Worm (Caenorhabditis elegans) whole organism, L4 larva: ENCODE results near the gene C08F8.3.

ENCODE experiments used
- F26F4.8 ChIP-seq: fragments of 200-800 bp; sonication (Bioruptor generic); conservative IDR thresholded peaks from 2 replicates; pipeline ENCODE4 v1.3.6; 2022; ENCODE audit warnings: missing genetic modification characterization, missing compliant biosample characterization
- F37D6.2 ChIP-seq: sonication (generic microtip); optimal IDR thresholded peaks from 2 replicates; lab custom pipeline; 2016; ENCODE audit warnings: mild to moderate bottlenecking, missing genetic modification characterization, missing compliant biosample characterization
- R02D3.7 ChIP-seq: fragments of 150-350 bp; sonication (generic microtip); optimal IDR thresholded peaks from 3 replicates; lab custom pipeline; 2014; ENCODE audit warnings: missing biosample characterization, missing genetic modification characterization
- T20F7.1 ChIP-seq: fragments of 200-800 bp; sonication (Bioruptor generic); optimal IDR thresholded peaks from 2 replicates; lab custom pipeline; 2018; ENCODE audit warnings: mild to moderate bottlenecking, missing genetic modification characterization, missing compliant biosample characterization
- T26A8.4 ChIP-seq: fragments of 200-800 bp; sonication (Bioruptor generic); IDR thresholded peaks from 2 replicates; pipeline ENCODE4 v1.3.6; 2022; ENCODE audit warnings: missing genetic modification characterization, missing compliant biosample characterization
- Y105C5A.15 ChIP-seq: fragments of 200-800 bp; sonication (Bioruptor generic); IDR thresholded peaks from 2 replicates; pipeline ENCODE4 v1.3.6; 2022; ENCODE audit warnings: missing genetic modification characterization, missing compliant biosample characterization
- ZK546.5 ChIP-seq, 2 experiments: sonication (generic microtip); optimal IDR thresholded peaks; 2 replicates each; lab custom pipeline; 2017; ENCODE audit warnings: missing biosample characterization in 2 of 2, missing genetic modification characterization in 2 of 2
- ceh-20 ChIP-seq: fragments of 200-800 bp; sonication (Bioruptor generic); IDR thresholded peaks from 2 replicates; pipeline ENCODE4 v1.3.6; 2022; ENCODE audit warnings: missing genetic modification reagents, missing genetic modification characterization, missing compliant biosample characterization
- cey-2 ChIP-seq: sonication (generic microtip); optimal IDR thresholded peaks from 3 replicates; lab custom pipeline; 2017; ENCODE audit warnings: missing genetic modification characterization, mild to moderate bottlenecking, missing compliant biosample characterization, antibody characterized with exemption, borderline replicate concordance; ENCODE audit not compliant: insufficient read depth
- ctbp-1 ChIP-seq: fragments of 200-800 bp; sonication (Bioruptor generic); IDR thresholded peaks from 2 replicates; pipeline ENCODE4 v1.3.6; 2022; ENCODE audit warnings: missing genetic modification reagents, missing genetic modification characterization, missing compliant biosample characterization
- daf-16 ChIP-seq, 3 experiments: sonication (generic microtip); optimal IDR thresholded peaks; 2 replicates each; lab custom pipeline; 2016 to 2017; ENCODE audit warnings: missing genetic modification characterization in 3 of 3, missing genetic modification reagents in 3 of 3, mild to moderate bottlenecking in 2 of 3, missing compliant biosample characterization in 2 of 3, missing biosample characterization in 1 of 3, moderate library complexity in 1 of 3
- daf-8 ChIP-seq: fragments of 200-800 bp; sonication (Bioruptor generic); IDR thresholded peaks from 2 replicates; pipeline ENCODE4 v1.3.6; 2022; ENCODE audit warnings: missing genetic modification characterization, missing compliant biosample characterization
- duxl-1 ChIP-seq: sonication (generic microtip); optimal IDR thresholded peaks from 2 replicates; lab custom pipeline; 2016; ENCODE audit warnings: mild to moderate bottlenecking, missing genetic modification characterization, moderate library complexity, missing compliant biosample characterization; ENCODE audit not compliant: poor library complexity
- fkh-10 ChIP-seq: fragments of 150-350 bp; optimal IDR thresholded peaks from 2 replicates; lab custom pipeline; 2014; ENCODE audit warnings: missing biosample characterization, missing genetic modification reagents, missing genetic modification characterization
- fos-1 ChIP-seq: fragments of 150-350 bp; optimal IDR thresholded peaks from 2 replicates; lab custom pipeline; 2014; ENCODE audit warnings: missing biosample characterization, missing genetic modification characterization
- gei-8 ChIP-seq: fragments of 200-800 bp; sonication (Bioruptor generic); optimal IDR thresholded peaks from 2 replicates; lab custom pipeline; 2018; ENCODE audit warnings: mild to moderate bottlenecking, missing genetic modification characterization, missing compliant biosample characterization
- hif-1 ChIP-seq, 2 experiments: sonication (generic microtip); optimal IDR thresholded peaks; 2 replicates each; lab custom pipeline; 2016 to 2017; ENCODE audit warnings: missing compliant biosample characterization in 2 of 2, missing genetic modification characterization in 2 of 2, missing genetic modification reagents in 2 of 2, missing genotype in 2 of 2, mild to moderate bottlenecking in 1 of 2
- hlh-11 ChIP-seq: fragments of 200-800 bp; sonication (Bioruptor generic); optimal IDR thresholded peaks from 2 replicates; lab custom pipeline; 2018; ENCODE audit warnings: mild to moderate bottlenecking, missing genetic modification characterization, missing compliant biosample characterization
- hmg-1.1 ChIP-seq: fragments of 200-800 bp; sonication (Bioruptor generic); IDR thresholded peaks from 2 replicates; pipeline ENCODE4 v1.3.6; 2022; ENCODE audit warnings: missing genetic modification reagents, missing genetic modification characterization, missing compliant biosample characterization
- lim-7 ChIP-seq: fragments of 200-800 bp; sonication (Bioruptor generic); IDR thresholded peaks from 2 replicates; pipeline ENCODE4 v1.3.6; 2022; ENCODE audit warnings: missing genetic modification characterization, missing compliant biosample characterization
- lin-1 ChIP-seq: fragments of 200-800 bp; sonication (Bioruptor generic); IDR thresholded peaks from 2 replicates; pipeline ENCODE4 v1.3.6; 2022; ENCODE audit warnings: missing genetic modification reagents, missing genetic modification characterization, missing compliant biosample characterization
- lin-13 ChIP-seq: fragments of 150-350 bp; optimal IDR thresholded peaks from 2 replicates; lab custom pipeline; 2014; ENCODE audit warnings: missing biosample characterization, missing genetic modification reagents, missing genetic modification characterization
- lin-15B ChIP-seq: fragments of 150-350 bp; sonication (generic microtip); optimal IDR thresholded peaks from 3 replicates; lab custom pipeline; 2014; ENCODE audit warnings: missing biosample characterization, missing genetic modification characterization
- lin-29 ChIP-seq: fragments of 200-800 bp; sonication (Bioruptor generic); IDR thresholded peaks from 2 replicates; pipeline ENCODE4 v1.3.6; 2022; ENCODE audit warnings: missing genetic modification reagents, missing genetic modification characterization, missing compliant biosample characterization
- lin-39 ChIP-seq: fragments of 150-350 bp; optimal IDR thresholded peaks from 2 replicates; lab custom pipeline; 2014; ENCODE audit warnings: missing biosample characterization, missing genetic modification reagents, missing genetic modification characterization
- madf-9 ChIP-seq: fragments of 200-800 bp; sonication (Bioruptor generic); conservative IDR thresholded peaks from 2 replicates; pipeline ENCODE4 v1.3.6; 2022; ENCODE audit warnings: missing genetic modification reagents, missing genetic modification characterization, missing compliant biosample characterization
- mxl-3 ChIP-seq: fragments of 200-800 bp; sonication (Bioruptor generic); optimal IDR thresholded peaks from 2 replicates; lab custom pipeline; 2018; ENCODE audit warnings: mild to moderate bottlenecking, missing genetic modification characterization, missing compliant biosample characterization
- nhr-102 ChIP-seq: sonication (generic microtip); optimal IDR thresholded peaks from 2 replicates; lab custom pipeline; 2016; ENCODE audit warnings: mild to moderate bottlenecking, missing genetic modification characterization, moderate library complexity, missing compliant biosample characterization
- nhr-111 ChIP-seq: fragments of 200-800 bp; sonication (Bioruptor generic); optimal IDR thresholded peaks from 2 replicates; lab custom pipeline; 2018; ENCODE audit warnings: mild to moderate bottlenecking, missing genetic modification characterization, missing compliant biosample characterization
- nhr-25 ChIP-seq: sonication (generic microtip); optimal IDR thresholded peaks from 2 replicates; lab custom pipeline; 2017; ENCODE audit warnings: missing genetic modification characterization, mild to moderate bottlenecking, missing compliant biosample characterization, antibody characterized with exemption, moderate library complexity, borderline replicate concordance; ENCODE audit not compliant: insufficient read depth
- nhr-28 ChIP-seq: fragments of 150-350 bp; optimal IDR thresholded peaks from 2 replicates; lab custom pipeline; 2014; ENCODE audit warnings: missing biosample characterization, missing genetic modification characterization
- nhr-48 ChIP-seq: sonication (generic microtip); optimal IDR thresholded peaks from 2 replicates; lab custom pipeline; 2016; ENCODE audit warnings: mild to moderate bottlenecking, missing genetic modification characterization, missing compliant biosample characterization
- nhr-6 ChIP-seq: fragments of 150-350 bp; optimal IDR thresholded peaks from 2 replicates; lab custom pipeline; 2014; ENCODE audit warnings: missing biosample characterization, missing genetic modification characterization
- nhr-76 ChIP-seq: fragments of 150-350 bp; optimal IDR thresholded peaks from 2 replicates; lab custom pipeline; 2014; ENCODE audit warnings: missing biosample characterization, missing genetic modification characterization
- nhr-77 ChIP-seq: fragments of 150-350 bp; optimal IDR thresholded peaks from 2 replicates; lab custom pipeline; 2014; ENCODE audit warnings: missing biosample characterization, missing genetic modification characterization
- pha-4 ChIP-seq, 2 experiments: fragments of 150-350 bp in 1 of 2; fragments of 200-800 bp in 1 of 2; sonication (Bioruptor generic) in 1 of 2; IDR thresholded peaks in 1 of 2; optimal IDR thresholded peaks in 1 of 2; 2 replicates each; pipeline versions ENCODE4 v1.3.6 to Lab custom; 2014 to 2022; ENCODE audit warnings: missing genetic modification characterization in 2 of 2, missing genetic modification reagents in 2 of 2, missing biosample characterization in 1 of 2, missing compliant biosample characterization in 1 of 2
- php-3 ChIP-seq: fragments of 200-800 bp; sonication (Bioruptor generic); IDR thresholded peaks from 2 replicates; pipeline ENCODE4 v1.3.6; 2022; ENCODE audit warnings: missing genetic modification reagents, missing genetic modification characterization, missing compliant biosample characterization
- pqm-1 ChIP-seq: sonication (generic microtip); optimal IDR thresholded peaks from 2 replicates; lab custom pipeline; 2017; ENCODE audit warnings: missing biosample characterization, missing genetic modification characterization
- rbr-2 ChIP-seq: sonication (generic microtip); optimal IDR thresholded peaks from 2 replicates; lab custom pipeline; 2016; ENCODE audit warnings: missing genotype, missing genetic modification characterization, missing compliant biosample characterization
- saeg-2 ChIP-seq: fragments of 200-800 bp; sonication (Bioruptor generic); IDR thresholded peaks from 2 replicates; pipeline ENCODE4 v1.3.6; 2022; ENCODE audit warnings: missing genetic modification reagents, missing genetic modification characterization, missing compliant biosample characterization
- sdz-12 ChIP-seq: fragments of 200-800 bp; sonication (Bioruptor generic); optimal IDR thresholded peaks from 2 replicates; lab custom pipeline; 2018; ENCODE audit warnings: mild to moderate bottlenecking, missing genetic modification characterization, missing compliant biosample characterization
- spr-1 ChIP-seq: sonication (generic microtip); optimal IDR thresholded peaks from 2 replicates; lab custom pipeline; 2016; ENCODE audit warnings: mild to moderate bottlenecking, missing genetic modification characterization, missing compliant biosample characterization
- tra-1 ChIP-seq: fragments of 200-800 bp; sonication (Bioruptor generic); IDR thresholded peaks from 2 replicates; pipeline ENCODE4 v1.3.6; 2022; ENCODE audit warnings: missing genetic modification reagents, missing genetic modification characterization, missing compliant biosample characterization
- unc-130 ChIP-seq: sonication (generic microtip); optimal IDR thresholded peaks from 2 replicates; lab custom pipeline; 2016; ENCODE audit warnings: missing genetic modification reagents, missing genetic modification characterization, missing compliant biosample characterization
- vab-7 ChIP-seq: fragments of 200-800 bp; sonication (Bioruptor generic); IDR thresholded peaks from 2 replicates; pipeline ENCODE4 v1.3.6; 2022; ENCODE audit warnings: missing genetic modification reagents, missing genetic modification characterization, missing compliant biosample characterization
- zag-1 ChIP-seq: fragments of 150-350 bp; optimal IDR thresholded peaks from 2 replicates; lab custom pipeline; 2014; ENCODE audit warnings: missing biosample characterization, missing genetic modification characterization
- zip-11 ChIP-seq: fragments of 200-800 bp; sonication (Bioruptor generic); IDR thresholded peaks from 2 replicates; pipeline ENCODE4 v1.3.6; 2022; ENCODE audit warnings: missing genetic modification characterization, missing compliant biosample characterization
- zip-2 ChIP-seq: fragments of 150-350 bp; optimal IDR thresholded peaks from 2 replicates; lab custom pipeline; 2014; ENCODE audit warnings: missing biosample characterization, missing genetic modification characterization

C08F8.3 gene

DNA sequence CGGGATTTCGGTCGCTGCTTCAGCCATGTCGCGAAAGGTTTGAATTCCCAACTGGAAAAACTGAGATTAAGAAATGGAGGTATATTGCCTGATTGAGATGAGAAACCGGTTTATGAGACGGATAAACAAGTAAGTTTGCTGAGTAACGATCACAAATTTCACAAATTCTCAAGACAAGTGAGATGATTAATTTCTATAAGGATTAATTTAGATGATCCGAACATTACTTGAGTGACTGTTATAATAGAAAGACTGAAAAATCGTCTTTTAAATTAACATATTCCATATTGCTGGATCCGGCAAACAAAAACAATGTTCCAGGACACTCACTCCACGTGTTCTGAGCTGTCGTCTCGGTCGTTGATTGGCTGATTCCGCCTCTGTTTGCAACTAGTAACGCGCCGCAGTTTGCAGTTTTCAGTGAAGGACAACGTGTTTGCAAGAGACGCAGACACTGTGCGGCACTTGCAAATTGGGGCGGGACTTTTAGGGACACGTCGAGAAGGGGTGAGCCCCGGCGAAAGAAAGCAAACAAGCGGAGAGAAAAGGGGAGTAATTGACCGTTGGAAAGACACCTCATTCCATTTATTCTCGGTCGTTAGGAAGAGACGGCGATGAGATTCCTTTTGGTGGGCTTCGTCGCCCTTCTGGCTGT is 35.9 kb upstream of the C08F8.3 start, which contains the start of the genes imp-2 and enpl-1:
Gene imp-2, minus strand, starts transcription at position 51 of the 655 bp plus-strand sequence.
Gene enpl-1, plus strand, starts transcription at position 462 of the 655 bp plus-strand sequence.
- TF ChIP-seq sdz-12 (GFP tag; lab: Kevin White, UChicago) (no peak), cey-2 (tag; lab: Kevin White, UChicago) (no peak), daf-16 (GFP tag; optimal IDR thresholded peaks at IDR 0.05; lab: Kevin White, UChicago) (peak in 1 of 2 experiments; percentile 74), daf-16 (tag; optimal IDR thresholded peaks at IDR 0.05; lab: Kevin White, UChicago) (peak; percentile 72), spr-1 (tag; lab: Kevin White, UChicago) (peak; percentile 59), zip-2 (tag; lab: Kevin White, UChicago) (peak; percentile 43), daf-8 (GFP tag; lab: Robert Waterston, UW) (no peak), nhr-25 (tag; lab: Kevin White, UChicago) (peak; percentile 65), nhr-28 (tag; lab: Kevin White, UChicago) (peak; percentile 73), lin-1 (GFP tag; lab: Robert Waterston, UW) (peak; percentile 70; the same call in 1 of the 2 replicates), hif-1 (tag; optimal IDR thresholded peaks at IDR 0.05; lab: Kevin White, UChicago) (peak; percentile 18 to 69), pha-4 (GFP tag; IDR thresholded peaks at IDR 0.05; lab: Robert Waterston, UW) (peak; percentile 89), pha-4 (tag; optimal IDR thresholded peaks at IDR 0.05; lab: Kevin White, UChicago) (peak; percentile 33), ZK546.5 (tag; optimal IDR thresholded peaks at IDR 0.05; lab: Kevin White, UChicago) (peak in 1 of 2 experiments; percentile 44), nhr-102 (peak; percentile 82), ctbp-1 (peak; percentile 82), nhr-77 (peak; percentile 77), lin-29 (GFP tag; lab: Robert Waterston, UW) (peak; percentile 52; the same call in 1 of the 2 replicates), duxl-1 (peak; percentile 53), mxl-3 (GFP tag; lab: Kevin White, UChicago) (peak; percentile 100), tra-1 (GFP tag; lab: Robert Waterston, UW) (peak; percentile 49; the same call in 1 of the 2 replicates), fos-1 (tag; lab: Kevin White, UChicago) (no peak), nhr-6 (tag; lab: Kevin White, UChicago) (peak; percentile 83), lin-13 (GFP tag; lab: Kevin White, UChicago) (peak; percentile 83), hlh-11 (tag; lab: Kevin White, UChicago) (peak; percentile 96), pqm-1 (tag; lab: Kevin White, UChicago) (peak; percentile 64), nhr-111 (GFP tag; lab: Kevin White, UChicago) (no peak), nhr-76 (tag; lab: Kevin White, UChicago) (no peak), lim-7 (GFP tag; lab: Robert Waterston, UW) (peak; percentile 17; the same call in 1 of the 2 replicates), T20F7.1 (GFP tag; lab: Kevin White, UChicago) (peak; percentile 85), saeg-2 (GFP tag; lab: Robert Waterston, UW) (peak; percentile 78), lin-15B (no peak), rbr-2 (tag; lab: Kevin White, UChicago) (peak; percentile 90), Y105C5A.15 (GFP tag; lab: Robert Waterston, UW) (no peak), lin-39 (no peak), zag-1 (tag; lab: Kevin White, UChicago) (peak; percentile 68), fkh-10 (peak; percentile 85), F37D6.2 (peak; percentile 63), madf-9 (GFP tag; lab: Robert Waterston, UW) (0 out of 2 replicates have a peak, but pooled peaks have one; percentile 9), vab-7 (GFP tag; lab: Robert Waterston, UW) (peak; percentile 67), php-3 (GFP tag; lab: Robert Waterston, UW) (peak; percentile 69; the same call in 1 of the 2 replicates), unc-130 (GFP tag; lab: Kevin White, UChicago) (peak; percentile 68), zip-11 (GFP tag; lab: Robert Waterston, UW) (no peak), hmg-1.1 (GFP tag; lab: Robert Waterston, UW) (peak; percentile 91), nhr-48 (peak; percentile 62), F26F4.8 (GFP tag; lab: Robert Waterston, UW) (no peak), T26A8.4 (peak; percentile 89), gei-8 (GFP tag; lab: Kevin White, UChicago) (peak; percentile 76), ceh-20 (GFP tag; lab: Robert Waterston, UW) (peak; percentile 68; the same call in 1 of the 2 replicates), R02D3.7 (no peak)
